Worm (Caenorhabditis elegans) whole organism, late embryonic: ENCODE results near the gene F52D10.2.

ENCODE experiments used
- C08G9.2 ChIP-seq: sonication (generic microtip); optimal IDR thresholded peaks from 2 replicates; lab custom pipeline; 2016; ENCODE audit warnings: mild to moderate bottlenecking, missing genetic modification characterization, moderate library complexity, missing compliant biosample characterization
- K02D7.2 ChIP-seq: sonication (generic microtip); optimal IDR thresholded peaks from 2 replicates; lab custom pipeline; 2017; ENCODE audit warnings: mild to moderate bottlenecking, missing genetic modification characterization, missing compliant biosample characterization
- K09A11.1 ChIP-seq: sonication (generic microtip); optimal IDR thresholded peaks from 2 replicates; lab custom pipeline; 2017; ENCODE audit warnings: antibody characterized with exemption, mild to moderate bottlenecking, missing genetic modification characterization, missing compliant biosample characterization; ENCODE audit not compliant: insufficient read depth
- Y22D7AL.16 ChIP-seq: sonication (generic microtip); optimal IDR thresholded peaks from 2 replicates; lab custom pipeline; 2016; ENCODE audit warnings: missing genetic modification characterization, missing compliant biosample characterization
- ama-1 ChIP-seq: fragments of 150-350 bp; optimal IDR thresholded peaks from 2 replicates; lab custom pipeline; 2014
- ceh-18 ChIP-seq: sonication (generic microtip); optimal IDR thresholded peaks from 2 replicates; lab custom pipeline; 2016; ENCODE audit warnings: missing genetic modification characterization, missing compliant biosample characterization
- ceh-19 ChIP-seq: fragments of 200-800 bp; sonication (Bioruptor generic); optimal IDR thresholded peaks from 2 replicates; lab custom pipeline; 2018; ENCODE audit warnings: mild to moderate bottlenecking, missing genetic modification characterization, missing compliant biosample characterization
- ceh-2 ChIP-seq: sonication (generic microtip); optimal IDR thresholded peaks from 2 replicates; lab custom pipeline; 2016; ENCODE audit warnings: missing genotype, missing genetic modification characterization, missing compliant biosample characterization
- ceh-22 ChIP-seq: sonication (generic microtip); optimal IDR thresholded peaks from 2 replicates; lab custom pipeline; 2017; ENCODE audit warnings: missing biosample characterization, missing genetic modification characterization
- ceh-24 ChIP-seq: sonication (generic microtip); optimal IDR thresholded peaks from 2 replicates; lab custom pipeline; 2016; ENCODE audit warnings: mild to moderate bottlenecking, missing genetic modification characterization, missing compliant biosample characterization
- ceh-31 ChIP-seq: sonication (generic microtip); optimal IDR thresholded peaks from 2 replicates; lab custom pipeline; 2016; ENCODE audit warnings: missing genetic modification characterization, missing compliant biosample characterization
- ceh-34 ChIP-seq: sonication (generic microtip); optimal IDR thresholded peaks from 2 replicates; lab custom pipeline; 2016; ENCODE audit warnings: mild to moderate bottlenecking, missing genetic modification characterization, missing compliant biosample characterization
- dve-1 ChIP-seq: sonication (generic microtip); optimal IDR thresholded peaks from 2 replicates; lab custom pipeline; 2017; ENCODE audit warnings: antibody characterized with exemption, mild to moderate bottlenecking, missing genetic modification characterization, missing compliant biosample characterization
- elt-4 ChIP-seq: sonication (generic microtip); optimal IDR thresholded peaks from 2 replicates; lab custom pipeline; 2016; ENCODE audit warnings: missing genetic modification characterization, missing compliant biosample characterization
- eyg-1 ChIP-seq: sonication (generic microtip); optimal IDR thresholded peaks from 2 replicates; lab custom pipeline; 2016; ENCODE audit warnings: missing genotype, missing genetic modification characterization, missing compliant biosample characterization
- fkh-10 ChIP-seq: fragments of 150-350 bp; optimal IDR thresholded peaks from 2 replicates; lab custom pipeline; 2014; ENCODE audit warnings: missing biosample characterization, missing genetic modification reagents, missing genetic modification characterization
- fkh-6 ChIP-seq: sonication (generic microtip); optimal IDR thresholded peaks from 2 replicates; lab custom pipeline; 2016; ENCODE audit warnings: missing genetic modification characterization, missing compliant biosample characterization
- hlh-13 ChIP-seq: fragments of 200-800 bp; sonication (Bioruptor generic); optimal IDR thresholded peaks from 2 replicates; lab custom pipeline; 2018; ENCODE audit warnings: mild to moderate bottlenecking, missing genetic modification characterization, missing compliant biosample characterization
- hlh-15 ChIP-seq: sonication (generic microtip); optimal IDR thresholded peaks from 2 replicates; lab custom pipeline; 2016; ENCODE audit warnings: missing genetic modification characterization, missing compliant biosample characterization
- madf-2 ChIP-seq: sonication (generic microtip); optimal IDR thresholded peaks from 2 replicates; lab custom pipeline; 2017; ENCODE audit warnings: missing genetic modification characterization, missing compliant biosample characterization
- mec-3 ChIP-seq: sonication (generic microtip); optimal IDR thresholded peaks from 2 replicates; lab custom pipeline; 2016; ENCODE audit warnings: borderline replicate concordance, missing genetic modification characterization, missing compliant biosample characterization
- nfya-1 ChIP-seq: sonication (generic microtip); optimal IDR thresholded peaks from 2 replicates; lab custom pipeline; 2017; ENCODE audit warnings: missing genetic modification characterization, mild to moderate bottlenecking, missing compliant biosample characterization, antibody characterized with exemption, moderate library complexity
- odd-2 ChIP-seq: sonication (generic microtip); optimal IDR thresholded peaks from 2 replicates; lab custom pipeline; 2017; ENCODE audit warnings: antibody characterized with exemption, mild to moderate bottlenecking, missing genetic modification characterization, missing compliant biosample characterization
- pat-9 ChIP-seq: fragments of 200-800 bp; sonication (Bioruptor generic); optimal IDR thresholded peaks from 2 replicates; lab custom pipeline; 2018; ENCODE audit warnings: mild to moderate bottlenecking, missing genetic modification characterization, moderate library complexity, missing compliant biosample characterization
- pax-1 ChIP-seq: fragments of 150-350 bp; optimal IDR thresholded peaks from 2 replicates; lab custom pipeline; 2014; ENCODE audit warnings: missing biosample characterization, missing genetic modification characterization
- pros-1 ChIP-seq: fragments of 150-350 bp; optimal IDR thresholded peaks from 2 replicates; lab custom pipeline; 2014; ENCODE audit warnings: missing biosample characterization, missing genetic modification reagents, missing genetic modification characterization
- ref-2 ChIP-seq: sonication (generic microtip); optimal IDR thresholded peaks from 2 replicates; lab custom pipeline; 2016; ENCODE audit warnings: missing genetic modification characterization, missing compliant biosample characterization
- sdc-2 ChIP-seq: sonication (generic microtip); optimal IDR thresholded peaks from 2 replicates; lab custom pipeline; 2016; ENCODE audit warnings: missing genotype, missing genetic modification characterization, missing compliant biosample characterization
- sox-2 ChIP-seq: fragments of 200-800 bp; sonication (Bioruptor generic); IDR thresholded peaks from 2 replicates; pipeline ENCODE4 v1.3.6; 2022; ENCODE audit warnings: missing genetic modification reagents, missing genetic modification characterization, missing compliant biosample characterization
- tbx-7 ChIP-seq: sonication (generic microtip); optimal IDR thresholded peaks from 2 replicates; lab custom pipeline; 2016; ENCODE audit warnings: missing genotype, missing genetic modification characterization, missing compliant biosample characterization
- ttx-3 ChIP-seq: sonication (generic microtip); optimal IDR thresholded peaks from 2 replicates; lab custom pipeline; 2016; ENCODE audit warnings: missing genetic modification reagents, missing genetic modification characterization, missing compliant biosample characterization
- unc-3 ChIP-seq, 2 experiments: fragments of 200-800 bp in 1 of 2; sonication (Bioruptor generic) in 1 of 2; sonication (generic microtip) in 1 of 2; conservative IDR thresholded peaks in 1 of 2; optimal IDR thresholded peaks in 1 of 2; 2 replicates each; pipeline versions ENCODE4 v1.3.6 to Lab custom; 2016 to 2022; ENCODE audit warnings: missing compliant biosample characterization in 2 of 2, missing genetic modification characterization in 2 of 2, missing genetic modification reagents in 1 of 2
- unc-42 ChIP-seq: sonication (generic microtip); optimal IDR thresholded peaks from 2 replicates; lab custom pipeline; 2016; ENCODE audit warnings: missing genotype, missing genetic modification characterization, missing compliant biosample characterization
- unc-55 ChIP-seq: sonication (generic microtip); optimal IDR thresholded peaks from 2 replicates; lab custom pipeline; 2017; ENCODE audit warnings: missing biosample characterization, missing genetic modification reagents, missing genetic modification characterization
- unc-86 ChIP-seq: sonication (generic microtip); optimal IDR thresholded peaks from 2 replicates; lab custom pipeline; 2016; ENCODE audit warnings: missing genetic modification characterization, missing compliant biosample characterization
- zip-5 ChIP-seq: sonication (generic microtip); optimal IDR thresholded peaks from 2 replicates; lab custom pipeline; 2016; ENCODE audit warnings: missing genetic modification characterization, missing compliant biosample characterization

Gene F52D10.2

DNA sequence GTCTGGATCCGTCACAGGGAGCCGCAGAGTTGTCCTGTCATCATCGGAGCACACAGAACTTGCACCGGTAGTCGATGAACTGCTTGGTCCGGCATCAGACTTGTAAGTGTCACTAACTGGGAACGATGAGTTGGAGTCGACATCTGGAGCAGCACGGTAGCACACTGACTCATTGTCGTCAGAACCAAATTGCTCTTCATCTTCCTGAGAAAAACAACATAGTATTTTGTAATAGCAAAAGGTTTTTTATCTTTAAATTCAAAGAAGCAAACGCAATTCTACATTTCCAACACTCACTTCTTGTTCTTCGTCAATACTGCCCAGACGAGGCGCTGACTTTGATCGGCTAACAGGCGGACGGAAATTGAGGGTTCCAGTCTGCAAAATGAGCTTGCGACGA, 975 bp downstream of the F52D10.2 start:
- no peak for TF ChIP-seq ceh-34 (tag; lab: Kevin White, UChicago)
- TF ChIP-seq ceh-18 (tag; lab: Kevin White, UChicago), result no peak
- no peak for TF ChIP-seq hlh-15 (tag; lab: Kevin White, UChicago)
- no peak for TF ChIP-seq pros-1 (tag; lab: Kevin White, UChicago)
- no peak for TF ChIP-seq ceh-22 (tag; lab: Kevin White, UChicago)
- TF ChIP-seq K02D7.2, result no peak
- no peak for TF ChIP-seq ama-1 (lab: Kevin White, UChicago)
- TF ChIP-seq tbx-7 (tag; lab: Kevin White, UChicago), result no peak
- TF ChIP-seq sox-2 (GFP tag; lab: Robert Waterston, UW), result no peak
- no peak for TF ChIP-seq fkh-6 (tag; lab: Kevin White, UChicago)
- no peak for TF ChIP-seq zip-5 (tag; lab: Kevin White, UChicago)

DNA sequence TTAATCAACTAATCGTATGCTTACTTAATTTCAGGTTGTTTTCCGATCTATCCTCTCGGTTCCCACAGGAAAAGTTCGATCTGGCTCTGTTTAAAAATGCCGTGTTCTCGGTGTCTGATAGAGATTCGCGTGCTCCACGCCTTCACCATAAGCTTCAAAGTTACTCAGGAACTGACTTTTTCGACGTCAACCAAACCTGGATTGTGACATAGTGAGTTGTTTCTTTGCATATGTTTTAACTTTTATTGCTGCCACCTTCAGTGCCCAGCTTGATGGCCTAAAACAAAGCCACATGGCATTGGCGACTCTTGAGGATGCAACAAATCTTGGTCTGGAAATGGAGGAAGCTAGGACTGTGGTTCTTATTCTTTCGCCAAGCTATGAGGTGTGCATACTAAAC, 5.6 kb downstream of the F52D10.2 start:
- TF ChIP-seq ceh-18 (tag; lab: Kevin White, UChicago), result no peak
- no peak for TF ChIP-seq sdc-2 (tag; lab: Kevin White, UChicago)
- TF ChIP-seq C08G9.2, result no peak
- TF ChIP-seq dve-1, result no peak
- no peak for TF ChIP-seq unc-3 (GFP tag; conservative IDR thresholded peaks at IDR 0.05; lab: Robert Waterston, UW)
- no peak for TF ChIP-seq unc-3 (tag; optimal IDR thresholded peaks at IDR 0.05; lab: Kevin White, UChicago)
- TF ChIP-seq unc-86 (tag; lab: Kevin White, UChicago), result no peak
- TF ChIP-seq fkh-6 (tag; lab: Kevin White, UChicago), result no peak
- TF ChIP-seq pax-1 (tag; lab: Kevin White, UChicago), result no peak
- TF ChIP-seq madf-2, result no peak
- TF ChIP-seq odd-2 (tag; lab: Kevin White, UChicago), result no peak
- TF ChIP-seq nfya-1 (tag; lab: Kevin White, UChicago), result no peak
- no peak for TF ChIP-seq ceh-19 (GFP tag; lab: Kevin White, UChicago)
- TF ChIP-seq ceh-31 (tag; lab: Kevin White, UChicago), result no peak
- no peak for TF ChIP-seq pros-1 (tag; lab: Kevin White, UChicago)
- TF ChIP-seq ref-2 (tag; lab: Kevin White, UChicago), result no peak
- TF ChIP-seq eyg-1 (tag; lab: Kevin White, UChicago), result no peak

DNA sequence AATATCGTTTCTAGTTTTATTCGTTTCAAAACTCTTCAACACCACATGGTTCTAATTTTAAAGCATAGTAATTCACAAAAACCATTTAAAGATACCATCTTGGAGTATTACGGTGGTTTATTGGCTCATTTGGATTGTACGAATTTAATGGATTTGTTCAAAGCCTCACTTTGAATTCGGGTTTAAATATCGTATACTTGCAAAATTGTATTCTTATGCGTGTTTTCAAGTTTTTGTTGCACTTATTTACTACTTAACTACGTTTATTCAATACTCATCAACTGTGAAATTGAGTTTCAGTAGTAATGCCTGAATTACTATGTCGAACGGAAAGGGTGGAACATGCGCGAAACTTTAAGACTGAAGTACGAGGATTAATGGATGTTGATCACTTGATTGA, 6.1 kb downstream of the F52D10.2 start, which contains the start of gene abts-2:
Gene abts-2, plus strand, starts transcription at position 301 of the 400 bp plus-strand sequence.
- TF ChIP-seq Y22D7AL.16 (no peak), ceh-2 (tag; lab: Kevin White, UChicago) (no peak)
- TF ChIP-seq, all 69 proteins: peak for 0

DNA sequence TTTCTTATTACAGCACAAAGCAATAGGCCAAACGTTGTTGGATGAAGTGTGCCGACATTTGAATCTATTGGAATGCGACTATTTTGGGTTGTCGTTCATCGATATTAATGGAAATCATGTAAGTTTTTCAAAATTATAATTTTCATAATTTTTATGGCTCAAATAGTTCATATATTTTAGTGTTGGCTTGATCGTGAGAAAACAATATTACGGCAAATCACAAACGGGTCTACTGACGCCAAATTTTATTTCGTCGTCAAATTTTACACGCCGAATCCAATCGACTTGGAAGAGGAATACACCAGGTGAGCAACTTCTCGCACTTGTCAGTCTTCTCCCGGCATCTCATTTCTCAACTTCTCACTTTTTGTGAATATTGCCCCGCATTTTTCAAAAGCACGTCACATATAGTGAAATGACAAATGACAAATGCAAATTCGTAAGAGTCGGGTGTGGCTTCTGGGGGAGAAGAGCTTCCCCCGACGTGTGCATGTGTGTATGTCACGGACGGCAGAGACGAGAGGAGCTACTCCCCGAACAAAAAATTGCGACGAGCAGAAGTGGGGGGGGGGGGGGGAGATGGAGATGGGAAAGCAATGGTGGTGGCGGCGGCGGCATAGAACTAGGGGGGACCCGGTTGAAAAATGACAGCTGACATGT, 15.0 kb downstream of the F52D10.2 start:
- TF ChIP-seq pat-9, result peak; percentile 9
- TF ChIP-seq unc-42 (tag; lab: Kevin White, UChicago), result no peak
- no peak for TF ChIP-seq ceh-18 (tag; lab: Kevin White, UChicago)
- peak; percentile 78 for TF ChIP-seq unc-55

DNA sequence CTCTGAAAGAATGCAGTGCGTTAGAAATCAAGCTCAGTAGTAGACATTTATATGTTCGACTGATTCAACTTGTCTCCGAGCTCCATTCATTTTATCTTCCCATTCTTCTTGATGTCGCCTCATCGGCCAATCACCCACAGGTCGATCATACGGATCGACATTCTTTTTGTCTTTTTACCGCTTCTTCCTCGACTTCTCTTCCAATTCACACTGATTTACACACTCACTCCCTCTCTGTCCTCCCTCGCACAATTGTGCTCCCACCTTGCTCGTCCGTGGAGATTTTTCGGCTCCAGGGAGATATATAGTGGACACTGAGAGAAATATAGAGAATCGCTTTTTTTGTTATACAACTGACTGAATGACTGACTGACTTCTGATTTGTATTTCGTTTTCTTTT, 17.4 kb downstream of the F52D10.2 start:
- TF ChIP-seq mec-3 (tag; lab: Kevin White, UChicago) (no peak), ceh-2 (tag; lab: Kevin White, UChicago) (no peak), fkh-10 (GFP tag; lab: Kevin White, UChicago) (no peak), K09A11.1 (tag; lab: Kevin White, UChicago) (no peak), ceh-24 (no peak), elt-4 (no peak), dve-1 (no peak), Y22D7AL.16 (no peak), ttx-3 (tag; lab: Kevin White, UChicago) (no peak), madf-2 (no peak), fkh-6 (tag; lab: Kevin White, UChicago) (no peak), eyg-1 (tag; lab: Kevin White, UChicago) (no peak), ref-2 (tag; lab: Kevin White, UChicago) (no peak), hlh-13 (GFP tag; lab: Kevin White, UChicago) (no peak), ama-1 (lab: Kevin White, UChicago) (no peak)
